Fruit fly (Drosophila melanogaster): Measurements from ENCODE around the gene Ubr3.

Ubr3 gene

dm6 chrX:7891596-7892538 is 43.8 kb upstream of the Ubr3 start, which contains the start of gene Nek2 (continued):
- no peak for TF ChIP-seq CG30431 (GFP tag; optimal IDR thresholded peaks at IDR 0.05)
- TF ChIP-seq nerfin-1 (tag; optimal IDR thresholded peaks at IDR 0.05) = no peak
- no peak for TF ChIP-seq CG18476 (GFP tag; optimal IDR thresholded peaks at IDR 0.05)
- no peak for TF ChIP-seq CG42726 (GFP tag; IDR thresholded peaks at IDR 0.05; ENCODE audit: partially characterized antibody)
- no peak for TF ChIP-seq CG7963 (GFP tag; IDR thresholded peaks at IDR 0.05; ENCODE audit: partially characterized antibody)
- no peak for TF ChIP-seq CG17802 (tag; optimal IDR thresholded peaks at IDR 0.05)
- TF ChIP-seq CG13894 (tag; optimal IDR thresholded peaks at IDR 0.05) = no peak
- TF ChIP-seq Vsx1 (GFP tag; optimal IDR thresholded peaks at IDR 0.05) = no peak
- peak; percentile 55 for TF ChIP-seq cad (GFP tag; optimal IDR thresholded peaks at IDR 0.05)
- no peak for TF ChIP-seq sens-2 (GFP tag; IDR thresholded peaks at IDR 0.05)
- TF ChIP-seq Lhr (GFP tag; optimal IDR thresholded peaks at IDR 0.05) = no peak
- TF ChIP-seq Aef1 (GFP tag; IDR thresholded peaks at IDR 0.05) = no peak
- no peak for TF ChIP-seq Abd-B (GFP tag; optimal IDR thresholded peaks at IDR 0.05)
- 0 out of 3 replicates have a peak, but pooled peaks have one; percentile 37 for TF ChIP-seq CG2199 (GFP tag; IDR thresholded peaks at IDR 0.05)
- no peak for TF ChIP-seq CG3847 (GFP tag; IDR thresholded peaks at IDR 0.05)
- TF ChIP-seq crol (GFP tag; IDR thresholded peaks at IDR 0.05) = no peak
- TF ChIP-seq CG18619 (GFP tag; optimal IDR thresholded peaks at IDR 0.05) = no peak
- TF ChIP-seq grn (GFP tag; optimal IDR thresholded peaks at IDR 0.05) = no peak
- no peak for TF ChIP-seq oc (tag; optimal IDR thresholded peaks at IDR 0.05)
- TF ChIP-seq run (tag; optimal IDR thresholded peaks at IDR 0.05) = no peak
- TF ChIP-seq Kr (GFP tag; optimal IDR thresholded peaks at IDR 0.05) = peak; percentile 97
- TF ChIP-seq zen2 (GFP tag; IDR thresholded peaks at IDR 0.05; ENCODE audit: partially characterized antibody) = no peak
- no peak for TF ChIP-seq ac (GFP tag; optimal IDR thresholded peaks at IDR 0.05)
- TF ChIP-seq Sry-β (GFP tag; optimal IDR thresholded peaks at IDR 0.05) = peak; percentile 89
- no peak for TF ChIP-seq bigmax (GFP tag; optimal IDR thresholded peaks at IDR 0.05)
- 0 out of 2 replicates have a peak, but pooled peaks have one; percentile 3 for TF ChIP-seq Rx (GFP tag; IDR thresholded peaks at IDR 0.05)
- TF ChIP-seq pan (optimal IDR thresholded peaks at IDR 0.05) = no peak
- TF ChIP-seq pan (GFP tag; optimal IDR thresholded peaks at IDR 0.05 in 1 of 2, IDR thresholded peaks at IDR 0.05 in 1 of 2) = no peak
- TF ChIP-seq NC2α (GFP tag; optimal IDR thresholded peaks at IDR 0.05) = no peak
- no peak for TF ChIP-seq fru (optimal IDR thresholded peaks at IDR 0.05)
- TF ChIP-seq pfk (GFP tag; optimal IDR thresholded peaks at IDR 0.05) = peak; percentile 43
- no peak for TF ChIP-seq Mes4 (GFP tag; optimal IDR thresholded peaks at IDR 0.05)
- no peak for TF ChIP-seq Hmx (GFP tag; optimal IDR thresholded peaks at IDR 0.05)
- TF ChIP-seq CG18262 (tag; optimal IDR thresholded peaks at IDR 0.05) = peak; percentile 8
- no peak for TF ChIP-seq lilli (GFP tag; optimal IDR thresholded peaks at IDR 0.05)
- TF ChIP-seq CG7271 (tag; optimal IDR thresholded peaks at IDR 0.05) = no peak
- TF ChIP-seq CG11504 (tag; optimal IDR thresholded peaks at IDR 0.05) = no peak
- TF ChIP-seq exex (tag; optimal IDR thresholded peaks at IDR 0.05) = no peak
- TF ChIP-seq dysf (GFP tag; IDR thresholded peaks at IDR 0.05) = no peak
- no peak for TF ChIP-seq CG12659 (GFP tag; optimal IDR thresholded peaks at IDR 0.05)
- peak; percentile 5 for TF ChIP-seq phol (tag; optimal IDR thresholded peaks at IDR 0.05)
- peak; percentile 31 for TF ChIP-seq zen (tag; optimal IDR thresholded peaks at IDR 0.05)
- TF ChIP-seq CG15479 (GFP tag; optimal IDR thresholded peaks at IDR 0.05) = peak; percentile 47
- TF ChIP-seq fd64A (GFP tag; optimal IDR thresholded peaks at IDR 0.05) = no peak
- no peak for TF ChIP-seq CTCF (GFP tag; optimal IDR thresholded peaks at IDR 0.05)
- TF ChIP-seq sug (tag; optimal IDR thresholded peaks at IDR 0.05) = no peak
- no peak for TF ChIP-seq Eip74EF (GFP tag; optimal IDR thresholded peaks at IDR 0.05)
- no peak for TF ChIP-seq Fer2 (tag; optimal IDR thresholded peaks at IDR 0.05)
- no peak for TF ChIP-seq z (GFP tag; IDR thresholded peaks at IDR 0.05)

Data from whole organism, embryonic.